Fruit fly (Drosophila melanogaster) whole organism, embryonic: ENCODE data around the gene CG15330.

Experiments
- Abd-B ChIP-seq: fragments of 200-800 bp; sonication (Bioruptor generic); optimal IDR thresholded peaks from 2 replicates; lab custom pipeline; 2018; ENCODE audit warnings: missing biosample characterization, mild to moderate bottlenecking, missing genetic modification characterization, moderate library complexity
- Adf1 ChIP-seq: fragments of 200-800 bp; sonication (Bioruptor generic); IDR thresholded peaks from 2 replicates; pipeline ENCODE4 v1.3.6; 2022; ENCODE audit warnings: missing biosample characterization, missing genetic modification characterization
- BEAF-32 ChIP-seq: fragments of 200-800 bp; sonication (Bioruptor generic); optimal IDR thresholded peaks from 3 replicates; lab custom pipeline; 2017; ENCODE audit warnings: missing biosample characterization, missing genetic modification characterization, mild to moderate bottlenecking, moderate library complexity, missing genetic modification reagents
- CG10209 ChIP-seq: fragments of 200-800 bp; sonication (Bioruptor generic); optimal IDR thresholded peaks from 3 replicates; lab custom pipeline; 2017; ENCODE audit warnings: missing biosample characterization, mild to moderate bottlenecking, missing genetic modification characterization, missing genetic modification reagents
- CG10366 ChIP-seq: fragments of 200-800 bp; sonication (Bioruptor generic); IDR thresholded peaks from 2 replicates; pipeline ENCODE4 v1.3.6; 2022; ENCODE audit warnings: missing biosample characterization, missing genetic modification characterization
- CG10565 ChIP-seq: fragments of 200-800 bp; sonication (Bioruptor generic); optimal IDR thresholded peaks from 3 replicates; lab custom pipeline; 2016; ENCODE audit warnings: missing biosample characterization, mild to moderate bottlenecking, missing genetic modification characterization
- CG12236 ChIP-seq: fragments of 200-800 bp; sonication (Bioruptor generic); optimal IDR thresholded peaks from 2 replicates; lab custom pipeline; 2016; ENCODE audit warnings: missing biosample characterization, missing genetic modification characterization
- CG12659 ChIP-seq: fragments of 200-800 bp; sonication (Bioruptor generic); optimal IDR thresholded peaks from 3 replicates; lab custom pipeline; 2017; ENCODE audit warnings: mild to moderate bottlenecking, missing biosample characterization, missing genetic modification reagents, missing genetic modification characterization
- CG13287 ChIP-seq: fragments of 200-800 bp; sonication (Bioruptor generic); IDR thresholded peaks from 2 replicates; pipeline ENCODE4 v1.3.6; 2022; ENCODE audit warnings: missing biosample characterization, missing genetic modification characterization; ENCODE audit not compliant: partially characterized antibody
- CG15601 ChIP-seq: fragments of 200-800 bp; sonication (Bioruptor generic); optimal IDR thresholded peaks from 3 replicates; lab custom pipeline; 2019; ENCODE audit warnings: missing biosample characterization, mild to moderate bottlenecking, missing genetic modification characterization, moderate library complexity
- CG16779 ChIP-seq: fragments of 200-800 bp; sonication (Bioruptor generic); IDR thresholded peaks from 2 replicates; pipeline ENCODE4 v1.3.6; 2022; ENCODE audit warnings: missing biosample characterization, missing genetic modification characterization
- CG18476 ChIP-seq: fragments of 200-800 bp; sonication (Bioruptor generic); optimal IDR thresholded peaks from 2 replicates; lab custom pipeline; 2016; ENCODE audit warnings: missing biosample characterization, mild to moderate bottlenecking, missing genetic modification characterization
- CG30403 ChIP-seq: fragments of 200-800 bp; sonication (Bioruptor generic); optimal IDR thresholded peaks from 3 replicates; lab custom pipeline; 2016; ENCODE audit warnings: missing biosample characterization, missing genetic modification characterization
- CG42726 ChIP-seq: fragments of 200-800 bp; sonication (Bioruptor generic); IDR thresholded peaks from 2 replicates; pipeline ENCODE4 v1.3.6; 2022; ENCODE audit warnings: missing biosample characterization, missing genetic modification characterization; ENCODE audit not compliant: partially characterized antibody
- CG4424 ChIP-seq: fragments of 200-800 bp; sonication (Bioruptor generic); optimal IDR thresholded peaks from 3 replicates; lab custom pipeline; 2016; ENCODE audit warnings: missing biosample characterization, missing genetic modification characterization
- CG6791 ChIP-seq: fragments of 200-800 bp; sonication (Bioruptor generic); IDR thresholded peaks from 3 replicates; pipeline ENCODE4 v1.3.6; 2022; ENCODE audit warnings: missing biosample characterization, missing genetic modification characterization; ENCODE audit not compliant: partially characterized antibody
- CG7372 ChIP-seq: fragments of 200-800 bp; sonication (Bioruptor generic); IDR thresholded peaks from 2 replicates; pipeline ENCODE4 v1.3.6; 2022; ENCODE audit warnings: missing biosample characterization, missing genetic modification characterization
- CG9797 ChIP-seq: fragments of 200-800 bp; sonication (Bioruptor generic); optimal IDR thresholded peaks from 3 replicates; lab custom pipeline; 2018; ENCODE audit warnings: missing biosample characterization, mild to moderate bottlenecking, missing genetic modification characterization
- CTCF ChIP-seq: fragments of 200-800 bp; sonication (Bioruptor generic); optimal IDR thresholded peaks from 2 replicates; lab custom pipeline; 2017; ENCODE audit warnings: missing biosample characterization, mild to moderate bottlenecking, missing genetic modification characterization, moderate library complexity
- CrebB ChIP-seq: fragments of 200-800 bp; sonication (Bioruptor generic); optimal IDR thresholded peaks from 3 replicates; lab custom pipeline; 2018; ENCODE audit warnings: missing biosample characterization, mild to moderate bottlenecking, missing genetic modification characterization
- Deaf1 ChIP-seq: fragments of 200-800 bp; optimal IDR thresholded peaks from 3 replicates; lab custom pipeline; 2019; ENCODE audit warnings: missing biosample characterization, mild to moderate bottlenecking, missing genetic modification characterization, moderate library complexity
- E2f2 ChIP-seq: fragments of 200-800 bp; sonication (Bioruptor generic); IDR thresholded peaks from 2 replicates; pipeline ENCODE4 v1.3.6; 2022; ENCODE audit warnings: missing biosample characterization, missing genetic modification characterization
- HmgZ ChIP-seq: fragments of 200-800 bp; sonication (Bioruptor generic); optimal IDR thresholded peaks from 2 replicates; lab custom pipeline; 2018; ENCODE audit warnings: missing biosample characterization, mild to moderate bottlenecking, missing genetic modification characterization
- NC2β ChIP-seq: fragments of 200-800 bp; sonication (Bioruptor generic); optimal IDR thresholded peaks from 2 replicates; lab custom pipeline; 2016; ENCODE audit warnings: missing biosample characterization, missing genetic modification characterization
- Scr ChIP-seq: fragments of 200-800 bp; sonication (Bioruptor generic); IDR thresholded peaks from 2 replicates; pipeline ENCODE4 v1.3.6; 2022; ENCODE audit warnings: missing biosample characterization, missing genetic modification characterization; ENCODE audit not compliant: partially characterized antibody
- Stat92E ChIP-seq, 3 experiments: fragments of >200 bp in 2 of 3; fragments of 200-800 bp in 1 of 3; sonication (Bioruptor generic) in 1 of 3; optimal IDR thresholded peaks; 2 replicates each; lab custom pipeline; 2017 to 2019; ENCODE audit warnings: missing biosample characterization in 3 of 3, missing genetic modification characterization in 3 of 3, mild to moderate bottlenecking in 1 of 3, moderate library complexity in 1 of 3
- aop ChIP-seq: fragments of 200-800 bp; sonication (Bioruptor generic); IDR thresholded peaks from 2 replicates; pipeline ENCODE4 v1.3.6; 2022; ENCODE audit warnings: missing biosample characterization, missing genetic modification characterization
- az2 ChIP-seq: fragments of 200-800 bp; sonication (Bioruptor generic); optimal IDR thresholded peaks from 3 replicates; lab custom pipeline; 2016; ENCODE audit warnings: missing biosample characterization, missing genetic modification characterization
- chinmo ChIP-seq: fragments of 200-800 bp; sonication (Bioruptor generic); IDR thresholded peaks from 4 replicates; pipeline ENCODE4 v1.3.6; 2022; ENCODE audit warnings: missing biosample characterization, missing genetic modification characterization; ENCODE audit not compliant: partially characterized antibody
- chn ChIP-seq: fragments of 200-800 bp; sonication (Bioruptor generic); optimal IDR thresholded peaks from 2 replicates; lab custom pipeline; 2016; ENCODE audit warnings: missing biosample characterization, missing genetic modification characterization
- ci ChIP-seq: fragments of 200-800 bp; sonication (Bioruptor generic); IDR thresholded peaks from 3 replicates; pipeline ENCODE4 v1.3.6; 2022; ENCODE audit warnings: missing biosample characterization, missing genetic modification characterization
- ems ChIP-seq: fragments of 200-800 bp; sonication (Bioruptor generic); optimal IDR thresholded peaks from 3 replicates; lab custom pipeline; 2016; ENCODE audit warnings: missing biosample characterization, missing genetic modification characterization
- en ChIP-seq: fragments of 200-800 bp; sonication (Bioruptor generic); optimal IDR thresholded peaks from 2 replicates; lab custom pipeline; 2016; ENCODE audit warnings: missing biosample characterization, missing genetic modification characterization
- fu2 ChIP-seq: fragments of 200-800 bp; sonication (Bioruptor generic); optimal IDR thresholded peaks from 2 replicates; lab custom pipeline; 2016; ENCODE audit warnings: missing biosample characterization, missing genetic modification characterization
- kay ChIP-seq: fragments of 200-800 bp; sonication (Bioruptor generic); optimal IDR thresholded peaks from 2 replicates; lab custom pipeline; 2016; ENCODE audit warnings: missing biosample characterization, missing genetic modification characterization
- klu ChIP-seq: fragments of 200-800 bp; sonication (Bioruptor generic); IDR thresholded peaks from 2 replicates; pipeline ENCODE4 v1.3.6; 2022; ENCODE audit warnings: missing biosample characterization, missing genetic modification characterization
- lmd ChIP-seq: fragments of 200-800 bp; sonication (Bioruptor generic); IDR thresholded peaks from 2 replicates; pipeline ENCODE4 v1.3.6; 2022; ENCODE audit warnings: missing biosample characterization, missing genetic modification characterization
- maf-S ChIP-seq: fragments of 200-800 bp; sonication (Bioruptor generic); optimal IDR thresholded peaks from 2 replicates; lab custom pipeline; 2016; ENCODE audit warnings: missing biosample characterization, missing genetic modification characterization
- nerfin-1 ChIP-seq: fragments of 200-800 bp; sonication (Bioruptor generic); optimal IDR thresholded peaks from 3 replicates; lab custom pipeline; 2019; ENCODE audit warnings: missing biosample characterization, mild to moderate bottlenecking, missing genetic modification characterization, moderate library complexity
- nom ChIP-seq: fragments of 200-800 bp; sonication (Bioruptor generic); optimal IDR thresholded peaks from 2 replicates; lab custom pipeline; 2017; ENCODE audit warnings: missing biosample characterization, missing genetic modification characterization, mild to moderate bottlenecking, moderate library complexity, missing genetic modification reagents
- pan ChIP-seq, 4 experiments: fragments of >200 bp in 3 of 4; fragments of 200-800 bp in 1 of 4; sonication (Bioruptor generic) in 1 of 4; optimal IDR thresholded peaks in 3 of 4; IDR thresholded peaks in 1 of 4; 2 replicates each; pipeline versions ENCODE4 v1.3.6 to Lab custom; 2017 to 2022; ENCODE audit warnings: missing biosample characterization in 2 of 4, missing genetic modification characterization in 2 of 4, mixed read lengths in 1 of 4
- repo ChIP-seq: fragments of 200-800 bp; sonication (Bioruptor generic); optimal IDR thresholded peaks from 2 replicates; lab custom pipeline; 2016; ENCODE audit warnings: missing biosample characterization, missing genetic modification characterization
- sc ChIP-seq, 3 experiments: fragments of >200 bp in 2 of 3; fragments of 200-800 bp in 1 of 3; sonication (Bioruptor generic) in 1 of 3; optimal IDR thresholded peaks; 2 replicates in 2 of 3; 3 replicates in 1 of 3; lab custom pipeline; 2017; ENCODE audit warnings: mild to moderate bottlenecking in 1 of 3, missing biosample characterization in 1 of 3, missing genetic modification characterization in 1 of 3, missing genetic modification reagents in 1 of 3
- scrt ChIP-seq: fragments of 200-800 bp; sonication (Bioruptor generic); optimal IDR thresholded peaks from 2 replicates; lab custom pipeline; 2018; ENCODE audit warnings: missing biosample characterization, mild to moderate bottlenecking, missing genetic modification characterization, moderate library complexity
- sens ChIP-seq: fragments of 200-800 bp; sonication (Bioruptor generic); peaks from one replicate; lab custom pipeline; 2016; ENCODE audit warnings: missing biosample characterization, missing genetic modification characterization
- sens-2 ChIP-seq: fragments of 200-800 bp; sonication (Bioruptor generic); IDR thresholded peaks from 2 replicates; pipeline ENCODE4 v1.3.6; 2022; ENCODE audit warnings: missing biosample characterization, missing genetic modification characterization
- sim ChIP-seq: fragments of 200-800 bp; sonication (Bioruptor generic); IDR thresholded peaks from 2 replicates; pipeline ENCODE4 v1.3.6; 2022; ENCODE audit warnings: missing biosample characterization, missing genetic modification characterization
- sna ChIP-seq: fragments of 200-800 bp; sonication (Bioruptor generic); IDR thresholded peaks from 2 replicates; pipeline ENCODE4 v1.3.6; 2022; ENCODE audit warnings: missing biosample characterization, missing genetic modification characterization; ENCODE audit not compliant: partially characterized antibody
- vfl ChIP-seq: fragments of 200-800 bp; sonication (Bioruptor generic); optimal IDR thresholded peaks from 2 replicates; lab custom pipeline; 2016; ENCODE audit warnings: missing biosample characterization, missing genetic modification characterization

Gene CG15330

dm6 chrX:7969188-7969829 is 13.4 kb downstream of the CG15330 start (continued):
- no peak for TF ChIP-seq CG18476 (GFP tag; lab: Kevin White, UChicago)
- TF ChIP-seq az2 (GFP tag; lab: Kevin White, UChicago): no peak
- no peak for TF ChIP-seq CG10209 (GFP tag; lab: Kevin White, UChicago)
- TF ChIP-seq fu2 (GFP tag; lab: Kevin White, UChicago): no peak
- peak; percentile 45 for TF ChIP-seq BEAF-32 (GFP tag; lab: Kevin White, UChicago)
- no peak for TF ChIP-seq CG15601 (tag; lab: Kevin White, UChicago)
- TF ChIP-seq CG10366 (GFP tag; lab: Robert Waterston, UW): no peak
- TF ChIP-seq CG30403 (GFP tag; lab: Kevin White, UChicago): peak; percentile 21
- no peak for TF ChIP-seq kay (GFP tag; lab: Kevin White, UChicago)
- TF ChIP-seq Scr (GFP tag; lab: Robert Waterston, UW): peak; percentile 32; the same call in 1 of the 2 replicates
- no peak for TF ChIP-seq CG7372 (GFP tag; lab: Robert Waterston, UW)
- peak; percentile 16 for TF ChIP-seq CG4424 (GFP tag; lab: Kevin White, UChicago)
- no peak for TF ChIP-seq Abd-B
- no peak for TF ChIP-seq maf-S
- no peak for TF ChIP-seq CG9797 (GFP tag; lab: Kevin White, UChicago)
- no peak for TF ChIP-seq CG42726
- no peak for TF ChIP-seq CrebB (tag; lab: Kevin White, UChicago)
- TF ChIP-seq CG12236 (GFP tag; lab: Kevin White, UChicago): no peak
- TF ChIP-seq CG10565 (GFP tag; lab: Kevin White, UChicago): no peak
- no peak for TF ChIP-seq ems (GFP tag; lab: Kevin White, UChicago)
- TF ChIP-seq sna (GFP tag; lab: Robert Waterston, UW): no peak
- TF ChIP-seq CG13287 (GFP tag; lab: Robert Waterston, UW): no peak; the same call in 1 of the 2 replicates
- TF ChIP-seq Adf1 (GFP tag; lab: Robert Waterston, UW): no peak
- TF ChIP-seq nerfin-1: peak; percentile 34
- TF ChIP-seq CG6791 (GFP tag; lab: Robert Waterston, UW): no peak
- TF ChIP-seq repo (GFP tag; lab: Kevin White, UChicago): no peak
- TF ChIP-seq en: no peak
- TF ChIP-seq Deaf1: peak; percentile 36
- TF ChIP-seq CG16779: no peak
- no peak for TF ChIP-seq sim (GFP tag; lab: Robert Waterston, UW)
- TF ChIP-seq sens (GFP tag; lab: Kevin White, UChicago): peak; percentile 48
- TF ChIP-seq Stat92E (GFP tag; optimal IDR thresholded peaks at IDR 0.05; lab: Kevin White, UChicago): no peak
- TF ChIP-seq sens-2 (GFP tag; lab: Robert Waterston, UW): no peak
- no peak for TF ChIP-seq CTCF (GFP tag; lab: Kevin White, UChicago)
- TF ChIP-seq aop (GFP tag; lab: Robert Waterston, UW): no peak
- peak; percentile 3 for TF ChIP-seq CG12659 (GFP tag; lab: Kevin White, UChicago)
- TF ChIP-seq vfl (GFP tag; lab: Kevin White, UChicago): no peak
- TF ChIP-seq klu (GFP tag; lab: Robert Waterston, UW): no peak
- peak; percentile 62; the same call in 2 of the 4 replicates for TF ChIP-seq chinmo
- no peak for TF ChIP-seq scrt
- no peak for TF ChIP-seq NC2β (GFP tag; lab: Kevin White, UChicago)
- no peak for TF ChIP-seq chn (GFP tag; lab: Kevin White, UChicago)
- no peak for TF ChIP-seq pan (optimal IDR thresholded peaks at IDR 0.05; lab: Kevin White, UChicago)
- TF ChIP-seq pan (GFP tag; optimal IDR thresholded peaks at IDR 0.05 in 1 of 2, IDR thresholded peaks at IDR 0.05 in 1 of 2): no peak
- TF ChIP-seq sc (optimal IDR thresholded peaks at IDR 0.05; lab: Kevin White, UChicago): no peak
- TF ChIP-seq sc (GFP tag; optimal IDR thresholded peaks at IDR 0.05; lab: Kevin White, UChicago): no peak
- TF ChIP-seq E2f2: peak; percentile 64; the same call in 1 of the 2 replicates
- peak; percentile 11 for TF ChIP-seq HmgZ (tag; lab: Kevin White, UChicago)
- TF ChIP-seq ci: peak; percentile 58; the same call in 1 of the 3 replicates
- TF ChIP-seq nom (GFP tag; lab: Kevin White, UChicago): peak; percentile 57
- no peak for TF ChIP-seq lmd (GFP tag; lab: Robert Waterston, UW)
